Worm (Caenorhabditis elegans): Measurements from ENCODE around the gene F15H10.10.

F15H10.10 gene

ce11 chrV:10453466-10453865 is 36.6 kb upstream of the F15H10.10 start, which contains the start of gene Y32F6A.5:
Y32F6A.5 (minus strand) TSS chrV:10453605.
- TF ChIP-seq ets-7 (tag; optimal IDR thresholded peaks at IDR 0.05) (no peak), ama-1 (optimal IDR thresholded peaks at IDR 0.05) (no peak), hnd-1 (tag; optimal IDR thresholded peaks at IDR 0.05) (no peak), B0310.2 (tag; optimal IDR thresholded peaks at IDR 0.05) (no peak), hmbx-1 (tag; optimal IDR thresholded peaks at IDR 0.05) (no peak), tbx-37 (GFP tag; conservative IDR thresholded peaks at IDR 0.05) (no peak), hmg-4 (GFP tag; optimal IDR thresholded peaks at IDR 0.05) (no peak), tra-4 (tag; optimal IDR thresholded peaks at IDR 0.05) (no peak), ceh-13 (GFP tag; optimal IDR thresholded peaks at IDR 0.05) (no peak), sea-1 (GFP tag; conservative IDR thresholded peaks at IDR 0.05) (no peak), ceh-36 (tag; optimal IDR thresholded peaks at IDR 0.05) (no peak), aly-1 (tag; optimal IDR thresholded peaks at IDR 0.05) (no peak), scrt-1 (GFP tag; IDR thresholded peaks at IDR 0.05) (no peak), flt-1 (GFP tag; IDR thresholded peaks at IDR 0.05) (no peak), pes-1 (GFP tag; IDR thresholded peaks at IDR 0.05) (no peak), F13C5.2 (tag; optimal IDR thresholded peaks at IDR 0.05) (no peak)

ce11 chrV:10450355-10450754 is 33.5 kb upstream of the F15H10.10 start:
- TF ChIP-seq sea-1 (GFP tag; conservative IDR thresholded peaks at IDR 0.05) (0 out of 2 replicates have a peak, but pooled peaks have one; percentile 44), tbx-11 (GFP tag; IDR thresholded peaks at IDR 0.05) (peak; percentile 58; the same call in 1 of the 2 replicates), tbx-37 (GFP tag; conservative IDR thresholded peaks at IDR 0.05) (peak; percentile 77; the same call in 1 of the 2 replicates), flt-1 (GFP tag; IDR thresholded peaks at IDR 0.05) (peak; percentile 71)

- peak; percentile 40 for TF ChIP-seq tbx-37 (GFP tag; conservative IDR thresholded peaks at IDR 0.05)
Measured at ce11 chrV:10449947-10450346, 33.1 kb upstream of the F15H10.10 start.

- TF ChIP-seq hmg-4 (GFP tag; optimal IDR thresholded peaks at IDR 0.05) (no peak), pes-1 (GFP tag; IDR thresholded peaks at IDR 0.05) (no peak), hnd-1 (tag; optimal IDR thresholded peaks at IDR 0.05) (no peak), B0310.2 (tag; optimal IDR thresholded peaks at IDR 0.05) (no peak), ceh-13 (GFP tag; optimal IDR thresholded peaks at IDR 0.05) (no peak), aly-1 (tag; optimal IDR thresholded peaks at IDR 0.05) (no peak), tbx-11 (GFP tag; IDR thresholded peaks at IDR 0.05) (no peak), F13C5.2 (tag; optimal IDR thresholded peaks at IDR 0.05) (no peak), hmbx-1 (tag; optimal IDR thresholded peaks at IDR 0.05) (no peak), tra-4 (tag; optimal IDR thresholded peaks at IDR 0.05) (no peak), tbx-37 (GFP tag; conservative IDR thresholded peaks at IDR 0.05) (no peak), ama-1 (optimal IDR thresholded peaks at IDR 0.05) (no peak), scrt-1 (GFP tag; IDR thresholded peaks at IDR 0.05) (no peak), ceh-36 (tag; optimal IDR thresholded peaks at IDR 0.05) (no peak), sea-1 (GFP tag; conservative IDR thresholded peaks at IDR 0.05) (no peak), flt-1 (GFP tag; IDR thresholded peaks at IDR 0.05) (no peak), ets-7 (tag; optimal IDR thresholded peaks at IDR 0.05) (no peak)
Measured at ce11 chrV:10441135-10442024, 24.6 kb upstream of the F15H10.10 start, which contains the start of gene pap-1. pap-1 (plus strand) TSS chrV:10441974.

ce11 chrV:10440723-10441122 is 23.9 kb upstream of the F15H10.10 start, which contains the start of gene snf-10:
snf-10 (minus strand) TSS chrV:10440823.
- TF ChIP-seq ets-7 (tag; optimal IDR thresholded peaks at IDR 0.05): no peak
- no peak for TF ChIP-seq ceh-36 (tag; optimal IDR thresholded peaks at IDR 0.05)
- TF ChIP-seq pes-1 (GFP tag; IDR thresholded peaks at IDR 0.05): no peak
- TF ChIP-seq ama-1 (optimal IDR thresholded peaks at IDR 0.05): no peak
- no peak for TF ChIP-seq sea-1 (GFP tag; conservative IDR thresholded peaks at IDR 0.05)
- TF ChIP-seq hmg-4 (GFP tag; optimal IDR thresholded peaks at IDR 0.05): no peak
- TF ChIP-seq hmbx-1 (tag; optimal IDR thresholded peaks at IDR 0.05): no peak
- no peak for TF ChIP-seq F13C5.2 (tag; optimal IDR thresholded peaks at IDR 0.05)
- TF ChIP-seq hnd-1 (tag; optimal IDR thresholded peaks at IDR 0.05): no peak
- no peak for TF ChIP-seq flt-1 (GFP tag; IDR thresholded peaks at IDR 0.05)
- no peak for TF ChIP-seq B0310.2 (tag; optimal IDR thresholded peaks at IDR 0.05)
- no peak for TF ChIP-seq tbx-11 (GFP tag; IDR thresholded peaks at IDR 0.05)
- no peak for TF ChIP-seq aly-1 (tag; optimal IDR thresholded peaks at IDR 0.05)
- no peak for TF ChIP-seq ceh-13 (GFP tag; optimal IDR thresholded peaks at IDR 0.05)
- TF ChIP-seq tra-4 (tag; optimal IDR thresholded peaks at IDR 0.05): no peak
- TF ChIP-seq tbx-37 (GFP tag; conservative IDR thresholded peaks at IDR 0.05): no peak
- no peak for TF ChIP-seq scrt-1 (GFP tag; IDR thresholded peaks at IDR 0.05)

ce11 chrV:10436612-10437011 is 19.8 kb upstream of the F15H10.10 start, which contains the start of gene set-22:
set-22 (plus strand) TSS chrV:10436912.
- TF ChIP-seq hmbx-1 (tag; optimal IDR thresholded peaks at IDR 0.05) (no peak), scrt-1 (GFP tag; IDR thresholded peaks at IDR 0.05) (no peak), ets-7 (tag; optimal IDR thresholded peaks at IDR 0.05) (no peak), aly-1 (tag; optimal IDR thresholded peaks at IDR 0.05) (no peak), hnd-1 (tag; optimal IDR thresholded peaks at IDR 0.05) (no peak), F13C5.2 (tag; optimal IDR thresholded peaks at IDR 0.05) (no peak), ceh-36 (tag; optimal IDR thresholded peaks at IDR 0.05) (no peak), B0310.2 (tag; optimal IDR thresholded peaks at IDR 0.05) (no peak)

- no peak for TF ChIP-seq sea-1 (GFP tag; conservative IDR thresholded peaks at IDR 0.05)
- no peak for TF ChIP-seq tbx-11 (GFP tag; IDR thresholded peaks at IDR 0.05)
- no peak for TF ChIP-seq ceh-36 (tag; optimal IDR thresholded peaks at IDR 0.05)
- TF ChIP-seq tra-4 (tag; optimal IDR thresholded peaks at IDR 0.05): no peak
- no peak for TF ChIP-seq scrt-1 (GFP tag; IDR thresholded peaks at IDR 0.05)
- TF ChIP-seq F13C5.2 (tag; optimal IDR thresholded peaks at IDR 0.05): no peak
- no peak for TF ChIP-seq hnd-1 (tag; optimal IDR thresholded peaks at IDR 0.05)
- no peak for TF ChIP-seq tbx-37 (GFP tag; conservative IDR thresholded peaks at IDR 0.05)
- TF ChIP-seq ama-1 (optimal IDR thresholded peaks at IDR 0.05): no peak
- TF ChIP-seq hmg-4 (GFP tag; optimal IDR thresholded peaks at IDR 0.05): no peak
- TF ChIP-seq flt-1 (GFP tag; IDR thresholded peaks at IDR 0.05): no peak
- no peak for TF ChIP-seq aly-1 (tag; optimal IDR thresholded peaks at IDR 0.05)
- no peak for TF ChIP-seq ets-7 (tag; optimal IDR thresholded peaks at IDR 0.05)
- no peak for TF ChIP-seq pes-1 (GFP tag; IDR thresholded peaks at IDR 0.05)
- TF ChIP-seq B0310.2 (tag; optimal IDR thresholded peaks at IDR 0.05): no peak
- TF ChIP-seq hmbx-1 (tag; optimal IDR thresholded peaks at IDR 0.05): no peak
- no peak for TF ChIP-seq ceh-13 (GFP tag; optimal IDR thresholded peaks at IDR 0.05)
Measured at ce11 chrV:10435198-10435597, 18.4 kb upstream of the F15H10.10 start.

Measured in whole organism, early embryonic.